Worm (Caenorhabditis elegans): ENCODE measurements around the gene mrt-2.

ce11 chrIII:11742191-11742590 lies 4.4 kb upstream of the mrt-2 start:
- no peak for TF ChIP-seq skn-1 (tag; optimal IDR thresholded peaks at IDR 0.05)
- TF ChIP-seq lin-13 (GFP tag; optimal IDR thresholded peaks at IDR 0.05), result no peak
- no peak for TF ChIP-seq snpc-4 (tag; optimal IDR thresholded peaks at IDR 0.05)
- TF ChIP-seq ztf-11 (tag; optimal IDR thresholded peaks at IDR 0.05), result no peak
- no peak for TF ChIP-seq fkh-8 (tag; optimal IDR thresholded peaks at IDR 0.05)

Measured in whole organism, L1 larva.